Worm (Caenorhabditis elegans): Measurements from ENCODE around the gene srh-122.
A peak's percentile ranks its signal among the peaks of the same experiment; 100 is the strongest.

srh-122 gene

ce11 chrV:15383739-15384138, 5.9 kb upstream of the srh-122 start, which contains the start of gene str-88:
Gene str-88, minus strand, starts transcription at chrV:15383839.
- TF ChIP-seq mdt-29 (GFP tag; IDR thresholded peaks at IDR 0.05), result no peak

DNA sequence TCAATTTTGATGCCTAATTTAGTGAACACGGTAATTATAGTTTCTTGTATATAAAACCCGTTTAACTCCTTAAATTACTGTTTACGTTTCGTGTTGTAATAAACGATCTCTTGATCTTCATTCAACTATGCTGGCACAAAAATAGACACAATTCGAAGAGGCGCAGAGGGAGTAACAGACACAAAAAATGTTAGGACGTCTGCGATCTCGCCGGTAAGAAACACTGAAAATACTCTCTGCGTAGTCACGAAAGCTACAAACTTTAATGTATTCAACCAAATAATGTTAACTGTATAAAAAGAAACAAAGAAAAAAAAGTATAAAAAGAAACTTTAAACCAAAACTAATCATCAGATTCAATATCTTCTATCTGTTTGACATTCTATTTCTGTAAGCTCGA, 3.1 kb upstream of the srh-122 start, which contains the start of gene dhs-23:
Gene dhs-23 (plus strand): TSS at position 363 of the 400 bp plus-strand sequence.
- TF ChIP-seq nhr-77 (tag; optimal IDR thresholded peaks at IDR 0.05), result peak; percentile 81
- no peak for TF ChIP-seq lim-7 (GFP tag; IDR thresholded peaks at IDR 0.05)
- no peak for TF ChIP-seq dpl-1 (GFP tag; optimal IDR thresholded peaks at IDR 0.05)
- no peak for TF ChIP-seq jun-1 (tag; optimal IDR thresholded peaks at IDR 0.05)
- TF ChIP-seq unc-39 (tag; optimal IDR thresholded peaks at IDR 0.05), result no peak
- TF ChIP-seq nhr-28 (tag; optimal IDR thresholded peaks at IDR 0.05), result peak; percentile 93
- no peak for TF ChIP-seq mes-2 (tag; optimal IDR thresholded peaks at IDR 0.05; ENCODE audit: poor library complexity, severe bottlenecking)
- TF ChIP-seq pqm-1 (tag; optimal IDR thresholded peaks at IDR 0.05), result peak; percentile 12
- TF ChIP-seq lin-29 (GFP tag; IDR thresholded peaks at IDR 0.05), result no peak
- no peak for TF ChIP-seq daf-16 (GFP tag; optimal IDR thresholded peaks at IDR 0.05)
- TF ChIP-seq daf-16 (tag; optimal IDR thresholded peaks at IDR 0.05), result peak; percentile 69

DNA sequence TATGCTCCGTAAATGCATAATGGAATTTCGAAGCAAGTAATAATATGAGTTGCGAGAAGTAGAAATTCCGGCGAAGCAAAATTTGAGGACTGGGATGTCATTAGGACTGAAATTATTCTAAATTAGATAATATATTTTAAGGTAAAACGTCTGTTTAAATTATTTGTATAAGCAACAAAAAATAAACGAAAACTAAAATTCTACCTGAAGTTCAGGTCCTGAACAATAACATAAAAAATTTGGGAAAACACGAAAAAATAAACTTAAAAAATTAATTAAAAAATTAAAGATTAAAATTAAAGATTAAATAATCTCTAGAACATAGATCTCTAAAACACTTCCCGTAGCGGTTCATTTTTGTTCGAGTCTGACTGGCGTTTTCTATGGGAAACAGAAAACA, 2.0 kb upstream of the srh-122 start, which contains the start of gene srh-251:
Gene srh-251 (minus strand): TSS at position 101 of the 400 bp plus-strand sequence.
- TF ChIP-seq mdt-29 (GFP tag; IDR thresholded peaks at IDR 0.05), result no peak
- TF ChIP-seq lin-13 (GFP tag; optimal IDR thresholded peaks at IDR 0.05), result no peak

- no peak for TF ChIP-seq egl-27 (tag; optimal IDR thresholded peaks at IDR 0.05)
- no peak for TF ChIP-seq php-3 (GFP tag; IDR thresholded peaks at IDR 0.05)
- TF ChIP-seq mdt-29 (GFP tag; IDR thresholded peaks at IDR 0.05), result no peak
- no peak for TF ChIP-seq unc-39 (tag; optimal IDR thresholded peaks at IDR 0.05)
- TF ChIP-seq unc-62 (GFP tag; optimal IDR thresholded peaks at IDR 0.05 in 1 of 2), result no peak
- no peak for TF ChIP-seq unc-62 (tag; optimal IDR thresholded peaks at IDR 0.05)
- TF ChIP-seq R02D3.7 (tag; optimal IDR thresholded peaks at IDR 0.05), result no peak
- no peak for TF ChIP-seq aha-1 (tag)
- no peak for TF ChIP-seq Y105C5A.15 (GFP tag; IDR thresholded peaks at IDR 0.05)
- no peak for TF ChIP-seq fkh-10 (GFP tag; optimal IDR thresholded peaks at IDR 0.05)
- TF ChIP-seq duxl-1 (tag; optimal IDR thresholded peaks at IDR 0.05; ENCODE audit: poor library complexity), result no peak
- TF ChIP-seq mes-2 (tag; optimal IDR thresholded peaks at IDR 0.05; ENCODE audit: poor library complexity, severe bottlenecking), result no peak
- no peak for TF ChIP-seq zip-11 (GFP tag; IDR thresholded peaks at IDR 0.05)
- no peak for TF ChIP-seq saeg-2 (GFP tag; IDR thresholded peaks at IDR 0.05)
- TF ChIP-seq F26F4.8 (GFP tag; conservative IDR thresholded peaks at IDR 0.05), result no peak
- TF ChIP-seq zip-2 (tag; optimal IDR thresholded peaks at IDR 0.05), result no peak
- TF ChIP-seq T26A8.4 (GFP tag; IDR thresholded peaks at IDR 0.05), result no peak
These were observed 1.6 kb downstream of the srh-122 start, which contains the start of gene srh-52 for ce11 chrV:15376223-15376622. Gene srh-52, minus strand, starts transcription at chrV:15376323.

ce11 chrV:15369707-15370106, 8.1 kb downstream of the srh-122 start, which contains the start of gene nhr-269:
Gene nhr-269, minus strand, starts transcription at chrV:15369807.
- no peak for TF ChIP-seq zip-11 (GFP tag; IDR thresholded peaks at IDR 0.05)
- no peak for TF ChIP-seq Y5F2A.4 (GFP tag; optimal IDR thresholded peaks at IDR 0.05)
- TF ChIP-seq jun-1 (tag; optimal IDR thresholded peaks at IDR 0.05), result no peak
- TF ChIP-seq dmd-6 (GFP tag; IDR thresholded peaks at IDR 0.05), result no peak
- no peak for TF ChIP-seq ZK337.2 (GFP tag; IDR thresholded peaks at IDR 0.05)
- TF ChIP-seq ctbp-1 (GFP tag; IDR thresholded peaks at IDR 0.05), result no peak
- TF ChIP-seq spr-3 (GFP tag; optimal IDR thresholded peaks at IDR 0.05), result no peak
- no peak for TF ChIP-seq hif-1 (tag; optimal IDR thresholded peaks at IDR 0.05)
- TF ChIP-seq snpc-4 (tag; optimal IDR thresholded peaks at IDR 0.05), result no peak
- no peak for TF ChIP-seq ceh-62 (tag; optimal IDR thresholded peaks at IDR 0.05)
- no peak for TF ChIP-seq madf-9 (GFP tag; conservative IDR thresholded peaks at IDR 0.05)
- no peak for TF ChIP-seq lir-3 (tag; optimal IDR thresholded peaks at IDR 0.05)
- TF ChIP-seq lin-1 (GFP tag; IDR thresholded peaks at IDR 0.05), result no peak
- no peak for TF ChIP-seq zfp-3 (GFP tag; conservative IDR thresholded peaks at IDR 0.05)
- no peak for TF ChIP-seq F49E8.2 (tag; optimal IDR thresholded peaks at IDR 0.05; ENCODE audit: borderline replicate concordance)
- no peak for TF ChIP-seq dpl-1 (GFP tag; optimal IDR thresholded peaks at IDR 0.05)
- TF ChIP-seq nhr-237 (tag; optimal IDR thresholded peaks at IDR 0.05), result no peak
- no peak for TF ChIP-seq mep-1 (tag; optimal IDR thresholded peaks at IDR 0.05)

Measured in whole organism, L4 larva.